Fruit fly (Drosophila melanogaster) whole organism, embryonic: ENCODE data around the gene CG15728.

ENCODE experiments used
- ATbp ChIP-seq: fragments of 200-800 bp; sonication (Bioruptor generic); optimal IDR thresholded peaks from 2 replicates; lab custom pipeline; 2017; ENCODE audit warnings: missing biosample characterization, mild to moderate bottlenecking, missing genetic modification characterization, missing genetic modification reagents
- Atf-2 ChIP-seq: fragments of 200-800 bp; sonication (Bioruptor generic); optimal IDR thresholded peaks from 2 replicates; lab custom pipeline; 2016; ENCODE audit warnings: missing biosample characterization, missing genetic modification characterization
- Atf3 ChIP-seq: fragments of 200-800 bp; sonication (Bioruptor generic); optimal IDR thresholded peaks from 3 replicates; lab custom pipeline; 2016; ENCODE audit warnings: missing biosample characterization, missing genetic modification characterization
- CG1024 ChIP-seq: fragments of 200-800 bp; sonication (Bioruptor generic); IDR thresholded peaks from 2 replicates; pipeline ENCODE4 v1.3.6; 2022; ENCODE audit warnings: missing biosample characterization, missing genetic modification characterization
- CG10654 ChIP-seq: fragments of 200-800 bp; sonication (Bioruptor generic); optimal IDR thresholded peaks from 2 replicates; lab custom pipeline; 2016; ENCODE audit warnings: missing biosample characterization, missing genetic modification characterization
- CG11247 ChIP-seq: fragments of 200-800 bp; sonication (Bioruptor generic); IDR thresholded peaks from 2 replicates; pipeline ENCODE4 v1.3.6; 2022; ENCODE audit warnings: missing biosample characterization, missing genetic modification characterization
- CG12744 ChIP-seq: fragments of 200-800 bp; sonication (Bioruptor generic); optimal IDR thresholded peaks from 2 replicates; lab custom pipeline; 2016; ENCODE audit warnings: missing biosample characterization, missing genetic modification characterization
- CG14050 ChIP-seq: fragments of 200-800 bp; sonication (Bioruptor generic); IDR thresholded peaks from 3 replicates; pipeline ENCODE4 v1.3.6; 2022; ENCODE audit warnings: missing biosample characterization, missing genetic modification characterization
- CG14965 ChIP-seq: fragments of 200-800 bp; sonication (Bioruptor generic); optimal IDR thresholded peaks from 2 replicates; lab custom pipeline; 2016; ENCODE audit warnings: missing biosample characterization, missing genetic modification characterization, borderline replicate concordance
- CG17186 ChIP-seq: fragments of 200-800 bp; sonication (Bioruptor generic); optimal IDR thresholded peaks from 3 replicates; lab custom pipeline; 2017; ENCODE audit warnings: missing biosample characterization, missing genetic modification reagents, missing genetic modification characterization
- CG17361 ChIP-seq: fragments of 200-800 bp; sonication (Bioruptor generic); IDR thresholded peaks from 3 replicates; pipeline ENCODE4 v1.3.6; 2022; ENCODE audit warnings: missing biosample characterization, missing genetic modification characterization
- CG18619 ChIP-seq: fragments of 200-800 bp; sonication (Bioruptor generic); optimal IDR thresholded peaks from 3 replicates; lab custom pipeline; 2017; ENCODE audit warnings: missing biosample characterization, mild to moderate bottlenecking, missing genetic modification characterization
- CG30403 ChIP-seq: fragments of 200-800 bp; sonication (Bioruptor generic); optimal IDR thresholded peaks from 3 replicates; lab custom pipeline; 2016; ENCODE audit warnings: missing biosample characterization, missing genetic modification characterization
- CG31224 ChIP-seq: fragments of 200-800 bp; sonication (Bioruptor generic); IDR thresholded peaks from 2 replicates; pipeline ENCODE4 v1.3.6; 2022; ENCODE audit warnings: missing biosample characterization, missing genetic modification characterization
- CG34376 ChIP-seq: fragments of 200-800 bp; sonication (Bioruptor generic); optimal IDR thresholded peaks from 2 replicates; lab custom pipeline; 2018; ENCODE audit warnings: missing biosample characterization, mild to moderate bottlenecking, missing genetic modification characterization
- CG4328 ChIP-seq: fragments of 200-800 bp; sonication (Bioruptor generic); optimal IDR thresholded peaks from 3 replicates; lab custom pipeline; 2017; ENCODE audit warnings: missing biosample characterization, missing genetic modification reagents, missing genetic modification characterization
- CG6791 ChIP-seq: fragments of 200-800 bp; sonication (Bioruptor generic); IDR thresholded peaks from 3 replicates; pipeline ENCODE4 v1.3.6; 2022; ENCODE audit warnings: missing biosample characterization, missing genetic modification characterization; ENCODE audit not compliant: partially characterized antibody
- CG7839 ChIP-seq: fragments of 200-800 bp; sonication (Bioruptor generic); optimal IDR thresholded peaks from 3 replicates; lab custom pipeline; 2018; ENCODE audit warnings: missing biosample characterization, mild to moderate bottlenecking, missing genetic modification characterization, moderate library complexity
- CG8944 ChIP-seq: fragments of 200-800 bp; sonication (Bioruptor generic); optimal IDR thresholded peaks from 3 replicates; lab custom pipeline; 2016; ENCODE audit warnings: missing biosample characterization, missing genetic modification characterization
- CkIIα-i1 ChIP-seq: fragments of 200-800 bp; sonication (Bioruptor generic); IDR thresholded peaks from 2 replicates; pipeline ENCODE4 v1.3.6; 2022; ENCODE audit warnings: missing biosample characterization, missing genetic modification characterization
- D ChIP-seq, 2 experiments: fragments of 200-800 bp in 1 of 2; fragments of >200 bp in 1 of 2; sonication (Bioruptor generic) in 1 of 2; optimal IDR thresholded peaks; 2 replicates in 1 of 2; 3 replicates in 1 of 2; lab custom pipeline; 2017; ENCODE audit warnings: mild to moderate bottlenecking in 1 of 2, missing biosample characterization in 1 of 2, missing genetic modification characterization in 1 of 2, missing genetic modification reagents in 1 of 2
- Doc2 ChIP-seq: fragments of 200-800 bp; sonication (Bioruptor generic); IDR thresholded peaks from 2 replicates; pipeline ENCODE4 v1.3.6; 2022; ENCODE audit warnings: missing biosample characterization, missing genetic modification characterization
- Drgx ChIP-seq: fragments of 200-800 bp; sonication (Bioruptor generic); IDR thresholded peaks from 2 replicates; pipeline ENCODE4 v1.3.6; 2022; ENCODE audit warnings: missing biosample characterization, missing genetic modification characterization
- Ets65A ChIP-seq: fragments of 200-800 bp; sonication (Bioruptor generic); peaks from one replicate; lab custom pipeline; 2016; ENCODE audit warnings: missing biosample characterization, missing genetic modification characterization
- H2.0 ChIP-seq: fragments of 200-800 bp; sonication (Bioruptor generic); IDR thresholded peaks from 2 replicates; pipeline ENCODE4 v1.3.6; 2022; ENCODE audit warnings: missing biosample characterization, missing genetic modification characterization
- Hsf ChIP-seq: fragments of 200-800 bp; sonication (Bioruptor generic); optimal IDR thresholded peaks from 3 replicates; lab custom pipeline; 2016; ENCODE audit warnings: missing biosample characterization, missing genetic modification characterization
- Kr ChIP-seq: fragments of 200-800 bp; sonication (Bioruptor generic); optimal IDR thresholded peaks from 2 replicates; lab custom pipeline; 2017; ENCODE audit warnings: missing biosample characterization, mild to moderate bottlenecking, missing genetic modification characterization
- MBD-R2 ChIP-seq: fragments of 200-800 bp; sonication (Bioruptor generic); IDR thresholded peaks from 2 replicates; pipeline ENCODE4 v1.3.6; 2022; ENCODE audit warnings: missing biosample characterization, missing genetic modification characterization
- MTF-1 ChIP-seq: fragments of 200-800 bp; sonication (Bioruptor generic); optimal IDR thresholded peaks from 2 replicates; lab custom pipeline; 2018; ENCODE audit warnings: missing biosample characterization, mild to moderate bottlenecking, missing genetic modification characterization, borderline replicate concordance
- Myb ChIP-seq: fragments of 200-800 bp; sonication (Bioruptor generic); optimal IDR thresholded peaks from 2 replicates; lab custom pipeline; 2016; ENCODE audit warnings: missing biosample characterization, missing genetic modification characterization
- NFAT ChIP-seq: fragments of 200-800 bp; sonication (Bioruptor generic); IDR thresholded peaks from 2 replicates; pipeline ENCODE4 v1.3.6; 2022; ENCODE audit warnings: missing biosample characterization, missing genetic modification characterization
- NfI ChIP-seq: fragments of 200-800 bp; sonication (Bioruptor generic); optimal IDR thresholded peaks from 3 replicates; lab custom pipeline; 2018; ENCODE audit warnings: missing biosample characterization, mild to moderate bottlenecking, missing genetic modification characterization, moderate library complexity
- Rx ChIP-seq: fragments of 200-800 bp; sonication (Bioruptor generic); IDR thresholded peaks from 2 replicates; pipeline ENCODE4 v1.3.6; 2022; ENCODE audit warnings: missing biosample characterization, missing genetic modification characterization
- Side ChIP-seq: fragments of 200-800 bp; sonication (Bioruptor generic); optimal IDR thresholded peaks from 2 replicates; lab custom pipeline; 2016; ENCODE audit warnings: missing biosample characterization, missing genetic modification characterization
- Six4 ChIP-seq: fragments of 200-800 bp; sonication (Bioruptor generic); optimal IDR thresholded peaks from 2 replicates; lab custom pipeline; 2016; ENCODE audit warnings: missing biosample characterization, missing genetic modification characterization
- ash1 ChIP-seq: fragments of 200-800 bp; sonication (Bioruptor generic); optimal IDR thresholded peaks from 2 replicates; lab custom pipeline; 2018; ENCODE audit warnings: missing biosample characterization, mild to moderate bottlenecking, missing genetic modification characterization
- bbx ChIP-seq: fragments of 200-800 bp; sonication (Bioruptor generic); IDR thresholded peaks from 2 replicates; pipeline ENCODE4 v1.3.6; 2022; ENCODE audit warnings: missing biosample characterization, missing genetic modification characterization; ENCODE audit not compliant: partially characterized antibody
- bsh ChIP-seq, 2 experiments: fragments of 200-800 bp; sonication (Bioruptor generic); optimal IDR thresholded peaks; 2 replicates each; lab custom pipeline; 2017 to 2018; ENCODE audit warnings: mild to moderate bottlenecking in 2 of 2, missing biosample characterization in 2 of 2, missing genetic modification characterization in 2 of 2, moderate library complexity in 1 of 2
- dimm ChIP-seq: fragments of 200-800 bp; sonication (Bioruptor generic); IDR thresholded peaks from 2 replicates; pipeline ENCODE4 v1.3.6; 2022; ENCODE audit warnings: missing biosample characterization, missing genetic modification characterization
- h ChIP-seq: fragments of >200 bp; optimal IDR thresholded peaks from 2 replicates; lab custom pipeline; 2017
- odd ChIP-seq: fragments of 200-800 bp; sonication (Bioruptor generic); optimal IDR thresholded peaks from 2 replicates; lab custom pipeline; 2017; ENCODE audit warnings: missing biosample characterization, mild to moderate bottlenecking, missing genetic modification characterization
- salm ChIP-seq: fragments of 200-800 bp; sonication (Bioruptor generic); optimal IDR thresholded peaks from 2 replicates; lab custom pipeline; 2018; ENCODE audit warnings: missing biosample characterization, mild to moderate bottlenecking, missing genetic modification characterization
- sima ChIP-seq: fragments of 200-800 bp; sonication (Bioruptor generic); optimal IDR thresholded peaks from 2 replicates; lab custom pipeline; 2016; ENCODE audit warnings: missing biosample characterization, missing genetic modification characterization
- sug ChIP-seq: fragments of 200-800 bp; optimal IDR thresholded peaks from 2 replicates; lab custom pipeline; 2019; ENCODE audit warnings: missing biosample characterization, mild to moderate bottlenecking, missing genetic modification characterization, moderate library complexity
- tap ChIP-seq: fragments of 200-800 bp; optimal IDR thresholded peaks from 3 replicates; lab custom pipeline; 2019; ENCODE audit warnings: missing biosample characterization, mild to moderate bottlenecking, missing genetic modification characterization, moderate library complexity
- tll ChIP-seq, 2 experiments: fragments of 200-800 bp in 1 of 2; fragments of >200 bp in 1 of 2; sonication (Bioruptor generic) in 1 of 2; optimal IDR thresholded peaks; 2 replicates each; lab custom pipeline; 2017 to 2019; ENCODE audit warnings: missing biosample characterization in 2 of 2, missing genetic modification characterization in 2 of 2, mild to moderate bottlenecking in 1 of 2, moderate library complexity in 1 of 2
- tup ChIP-seq: fragments of 200-800 bp; sonication (Bioruptor generic); optimal IDR thresholded peaks from 2 replicates; lab custom pipeline; 2016; ENCODE audit warnings: missing biosample characterization, mild to moderate bottlenecking, missing genetic modification characterization, moderate library complexity
- z ChIP-seq: fragments of 200-800 bp; sonication (Bioruptor generic); IDR thresholded peaks from 3 replicates; pipeline ENCODE4 v1.3.6; 2022; ENCODE audit warnings: missing biosample characterization, missing genetic modification characterization
- zen ChIP-seq: fragments of 200-800 bp; sonication (Bioruptor generic); optimal IDR thresholded peaks from 3 replicates; lab custom pipeline; 2018; ENCODE audit warnings: missing biosample characterization, mild to moderate bottlenecking, missing genetic modification characterization, moderate library complexity

CG15728 gene

DNA sequence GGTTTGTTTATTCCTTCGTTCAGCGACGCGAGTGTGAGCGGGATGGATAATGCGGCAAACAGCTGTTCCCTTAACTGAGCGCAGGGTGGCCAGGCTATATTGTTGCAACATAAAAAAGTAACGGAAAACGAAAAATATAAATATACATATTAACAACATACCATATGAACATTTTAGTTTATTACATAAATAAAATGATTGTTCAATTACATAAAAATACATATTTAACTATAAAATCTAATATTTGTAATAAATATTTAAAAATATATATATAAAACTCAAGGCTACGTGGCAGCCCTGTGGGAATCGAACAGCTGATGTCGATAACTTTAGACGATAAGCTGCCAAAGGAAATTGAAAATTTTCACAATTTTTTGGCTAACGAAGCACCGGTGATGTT, 5.5 kb downstream of the CG15728 start, which contains the start of the genes Aven and CG2540 (continued):
- TF ChIP-seq tap (tag; lab: Kevin White, UChicago) (peak; percentile 81), CG34376 (GFP tag; lab: Kevin White, UChicago) (peak; percentile 80), ATbp (GFP tag; lab: Kevin White, UChicago) (peak; percentile 72), CG10654 (GFP tag; lab: Kevin White, UChicago) (peak; percentile 52), CG31224 (GFP tag; lab: Robert Waterston, UW) (no peak), Myb (GFP tag; lab: Kevin White, UChicago) (no peak), CG6791 (GFP tag; lab: Robert Waterston, UW) (no peak), sug (tag; lab: Kevin White, UChicago) (peak; percentile 90), Six4 (GFP tag; lab: Kevin White, UChicago) (peak; percentile 71), CG14050 (GFP tag; lab: Robert Waterston, UW) (peak; percentile 33; the same call in 1 of the 3 replicates), z (GFP tag; lab: Robert Waterston, UW) (no peak), MTF-1 (GFP tag; lab: Kevin White, UChicago) (no peak), Rx (no peak), H2.0 (GFP tag; lab: Robert Waterston, UW) (peak; percentile 45; the same call in 1 of the 2 replicates), CG30403 (peak; percentile 83), zen (tag; lab: Kevin White, UChicago) (peak; percentile 81), Ets65A (GFP tag; lab: Kevin White, UChicago) (no peak), Kr (GFP tag; lab: Kevin White, UChicago) (no peak), bsh (GFP tag; optimal IDR thresholded peaks at IDR 0.05; lab: Kevin White, UChicago) (peak; percentile 54 to 84), tll (GFP tag; optimal IDR thresholded peaks at IDR 0.05; lab: Kevin White, UChicago) (peak in 1 of 2 experiments; percentile 28), CG14965 (GFP tag; lab: Kevin White, UChicago) (no peak), Side (GFP tag; lab: Kevin White, UChicago) (no peak), NfI (GFP tag; lab: Kevin White, UChicago) (peak; percentile 85), CkIIα-i1 (GFP tag; lab: Robert Waterston, UW) (no peak), CG4328 (GFP tag; lab: Kevin White, UChicago) (peak; percentile 87), tup (peak; percentile 5), CG7839 (tag; lab: Kevin White, UChicago) (peak; percentile 91), CG1024 (GFP tag; lab: Robert Waterston, UW) (no peak), Atf-2 (GFP tag; lab: Kevin White, UChicago) (no peak), CG17361 (GFP tag; lab: Robert Waterston, UW) (peak; percentile 93), CG12744 (GFP tag; lab: Kevin White, UChicago) (no peak), ash1 (GFP tag; lab: Kevin White, UChicago) (no peak)

- TF ChIP-seq MBD-R2 (GFP tag; lab: Robert Waterston, UW) (peak; percentile 72), Drgx (GFP tag; lab: Robert Waterston, UW) (no peak), CG11247 (GFP tag; lab: Robert Waterston, UW) (no peak), D (optimal IDR thresholded peaks at IDR 0.05; lab: Kevin White, UChicago) (no peak), D (GFP tag; optimal IDR thresholded peaks at IDR 0.05; lab: Kevin White, UChicago) (no peak), NFAT (GFP tag; lab: Robert Waterston, UW) (no peak), ash1 (GFP tag; lab: Kevin White, UChicago) (no peak), CG17186 (GFP tag; lab: Kevin White, UChicago) (no peak), NfI (GFP tag; lab: Kevin White, UChicago) (peak; percentile 7), dimm (no peak), salm (tag; lab: Kevin White, UChicago) (no peak), sima (GFP tag; lab: Kevin White, UChicago) (no peak), Doc2 (no peak), h (lab: Kevin White, UChicago) (no peak), Hsf (GFP tag; lab: Kevin White, UChicago) (peak; percentile 28), bbx (peak; percentile 86), odd (GFP tag; lab: Kevin White, UChicago) (no peak), CG8944 (GFP tag; lab: Kevin White, UChicago) (no peak), Atf3 (no peak), CG18619 (GFP tag; lab: Kevin White, UChicago) (peak; percentile 37)
These were observed 7.4 kb downstream of the CG15728 start, which contains the start of gene Tomosyn for dm6 chrX:12631317-12632156. Gene Tomosyn, plus strand, starts transcription at chrX:12631605.
